Fruit fly (Drosophila melanogaster) whole organism, pupa: ENCODE data around the gene CG46448.

Experiments
- CG10348 ChIP-seq: fragments of 200-800 bp; sonication (Bioruptor generic); IDR thresholded peaks from 2 replicates; pipeline ENCODE4 v1.3.6; 2022; ENCODE audit warnings: missing biosample characterization, missing genetic modification characterization
- CG12605 ChIP-seq: fragments of 200-800 bp; sonication (Bioruptor generic); IDR thresholded peaks from 2 replicates; pipeline ENCODE4 v1.3.6; 2022; ENCODE audit warnings: missing biosample characterization, missing genetic modification characterization
- CG13204 ChIP-seq: fragments of 200-800 bp; sonication (Bioruptor generic); optimal IDR thresholded peaks from 2 replicates; lab custom pipeline; 2018; ENCODE audit warnings: missing biosample characterization, mild to moderate bottlenecking, missing genetic modification characterization, moderate library complexity
- CG14655 ChIP-seq: fragments of 200-800 bp; sonication (Bioruptor generic); optimal IDR thresholded peaks from 3 replicates; lab custom pipeline; 2017; ENCODE audit warnings: mild to moderate bottlenecking, missing biosample characterization, missing genetic modification reagents, missing genetic modification characterization
- CG15710 ChIP-seq: fragments of 200-800 bp; sonication (Bioruptor generic); optimal IDR thresholded peaks from 2 replicates; lab custom pipeline; 2018; ENCODE audit warnings: missing biosample characterization, mild to moderate bottlenecking, missing genetic modification characterization, moderate library complexity
- CG17806 ChIP-seq: fragments of 200-800 bp; sonication (Bioruptor generic); optimal IDR thresholded peaks from 2 replicates; lab custom pipeline; 2018; ENCODE audit warnings: missing biosample characterization, mild to moderate bottlenecking, missing genetic modification characterization, moderate library complexity
- CG32121 ChIP-seq: fragments of 200-800 bp; sonication (Bioruptor generic); IDR thresholded peaks from 2 replicates; pipeline ENCODE4 v1.3.6; 2022; ENCODE audit warnings: missing biosample characterization, missing genetic modification characterization
- CG34367 ChIP-seq: fragments of 200-800 bp; sonication (Bioruptor generic); optimal IDR thresholded peaks from 2 replicates; lab custom pipeline; 2018; ENCODE audit warnings: missing biosample characterization, mild to moderate bottlenecking, missing genetic modification characterization
- CG4496 ChIP-seq: fragments of 200-800 bp; sonication (Bioruptor generic); IDR thresholded peaks from 3 replicates; pipeline ENCODE4 v1.3.6; 2022; ENCODE audit warnings: missing biosample characterization, missing genetic modification characterization
- CG8159 ChIP-seq: fragments of 200-800 bp; sonication (Bioruptor generic); optimal IDR thresholded peaks from 3 replicates; lab custom pipeline; 2018; ENCODE audit warnings: missing biosample characterization, mild to moderate bottlenecking, missing genetic modification characterization, moderate library complexity
- CG8301 ChIP-seq: fragments of 200-800 bp; sonication (Bioruptor generic); optimal IDR thresholded peaks from 2 replicates; lab custom pipeline; 2018; ENCODE audit warnings: missing biosample characterization, mild to moderate bottlenecking, missing genetic modification characterization
- CG9948 ChIP-seq: fragments of 200-800 bp; sonication (Bioruptor generic); optimal IDR thresholded peaks from 2 replicates; lab custom pipeline; 2018; ENCODE audit warnings: missing biosample characterization, mild to moderate bottlenecking, missing genetic modification characterization, moderate library complexity
- D1 ChIP-seq: fragments of 200-800 bp; sonication (Bioruptor generic); optimal IDR thresholded peaks from 2 replicates; lab custom pipeline; 2018; ENCODE audit warnings: missing biosample characterization, mild to moderate bottlenecking, missing genetic modification characterization, moderate library complexity
- EcR ChIP-seq: fragments of 200-800 bp; sonication (Bioruptor generic); optimal IDR thresholded peaks from 3 replicates; lab custom pipeline; 2019; ENCODE audit warnings: missing biosample characterization, missing genetic modification characterization, mild to moderate bottlenecking, moderate library complexity, missing genetic modification reagents
- Ets98B ChIP-seq: fragments of 200-800 bp; sonication (Bioruptor generic); IDR thresholded peaks from 2 replicates; pipeline ENCODE4 v1.3.6; 2022; ENCODE audit warnings: missing biosample characterization, missing genetic modification characterization
- Pif1A ChIP-seq: fragments of 200-800 bp; sonication (Bioruptor generic); optimal IDR thresholded peaks from 3 replicates; lab custom pipeline; 2016; ENCODE audit warnings: missing biosample characterization, missing genetic modification characterization
- Pif1B ChIP-seq: fragments of 200-800 bp; sonication (Bioruptor generic); optimal IDR thresholded peaks from 3 replicates; lab custom pipeline; 2016; ENCODE audit warnings: missing biosample characterization, missing genetic modification characterization
- Snoo ChIP-seq: fragments of 200-800 bp; sonication (Bioruptor generic); optimal IDR thresholded peaks from 3 replicates; lab custom pipeline; 2017; ENCODE audit warnings: missing biosample characterization, mild to moderate bottlenecking, missing genetic modification characterization, inconsistent platforms
- fd96Ca ChIP-seq: fragments of 200-800 bp; sonication (Bioruptor generic); IDR thresholded peaks from 3 replicates; pipeline ENCODE4 v1.3.6; 2022; ENCODE audit warnings: missing biosample characterization, missing genetic modification characterization
- gl ChIP-seq: fragments of 200-800 bp; sonication (Bioruptor generic); optimal IDR thresholded peaks from 2 replicates; lab custom pipeline; 2018; ENCODE audit warnings: missing biosample characterization, mild to moderate bottlenecking, missing genetic modification characterization
- rn ChIP-seq: fragments of 200-800 bp; sonication (Bioruptor generic); IDR thresholded peaks from 2 replicates; pipeline ENCODE4 v1.3.6; 2022; ENCODE audit warnings: missing biosample characterization, missing genetic modification characterization

The CG46448 gene

DNA sequence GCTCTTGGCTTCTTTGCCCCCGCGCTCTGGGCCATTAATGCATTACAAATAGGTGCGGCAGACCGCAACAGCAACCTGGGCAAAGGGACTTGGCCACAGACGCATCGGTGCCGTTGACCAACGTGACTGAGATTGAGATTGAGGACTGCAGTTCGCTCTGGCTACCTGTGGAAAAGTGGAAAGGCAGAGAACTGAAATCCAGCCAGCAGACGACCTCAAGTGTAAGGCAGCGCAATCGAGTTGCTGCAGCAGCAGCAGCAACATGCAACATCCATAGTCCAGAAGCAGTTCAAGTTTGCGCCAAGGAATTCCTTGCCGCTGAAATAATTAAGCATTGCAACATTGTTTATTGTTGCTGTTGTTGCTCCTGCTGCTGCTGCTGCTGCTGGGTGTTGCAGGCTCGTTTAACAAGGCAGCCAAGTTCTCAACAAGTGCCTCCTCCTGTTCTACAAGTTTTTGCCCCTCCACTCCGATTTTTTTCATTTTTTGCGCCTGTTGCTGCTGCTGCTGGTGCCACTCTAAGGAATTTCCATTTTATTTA lies 34.3 kb downstream of the CG46448 start:
- TF ChIP-seq CG15710 (tag; lab: Kevin White, UChicago): no peak
- TF ChIP-seq CG13204 (GFP tag; lab: Kevin White, UChicago): peak; percentile 61
- TF ChIP-seq EcR: peak; percentile 66

DNA sequence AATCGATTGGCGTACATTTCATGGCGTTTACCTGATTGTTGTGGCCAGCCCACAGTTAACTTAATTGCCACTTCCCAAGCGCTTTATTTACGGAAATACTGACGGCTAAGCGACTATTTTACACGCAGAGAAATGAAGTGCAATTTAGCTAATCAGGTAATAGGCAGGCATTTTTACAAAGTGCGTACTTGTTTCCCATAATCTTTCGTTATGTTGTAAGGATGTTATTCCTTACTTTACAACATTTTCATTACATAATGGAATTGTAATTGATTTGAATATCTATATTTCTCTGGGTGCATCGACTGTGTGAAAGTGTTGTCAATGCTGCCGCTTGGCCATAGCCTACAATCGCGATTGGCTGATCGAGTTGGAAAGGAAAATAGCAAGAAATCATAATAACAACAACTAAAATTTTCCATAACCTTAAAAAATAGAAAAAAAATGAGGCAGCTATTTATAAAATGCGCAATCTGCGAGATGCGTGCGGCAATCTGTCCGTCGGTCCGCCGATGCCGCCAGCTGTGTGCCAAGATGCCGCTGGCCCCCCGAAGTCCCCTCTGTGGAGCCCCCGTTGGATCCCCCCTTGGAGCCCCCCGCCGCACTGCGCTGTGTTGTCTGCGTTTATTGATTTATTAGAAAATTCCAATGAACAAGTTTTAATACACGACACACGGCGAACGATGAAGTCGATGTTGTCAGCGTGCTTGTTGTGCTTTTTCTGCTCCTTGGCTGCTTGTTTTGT lies 35.2 kb downstream of the CG46448 start:
- TF ChIP-seq CG4496 (GFP tag; lab: Robert Waterston, UW) (peak; percentile 95), CG17806 (peak; percentile 88), Pif1B (GFP tag; lab: Kevin White, UChicago) (peak; percentile 73), CG32121 (GFP tag; lab: Robert Waterston, UW) (peak; percentile 91), fd96Ca (peak; percentile 93), CG13204 (GFP tag; lab: Kevin White, UChicago) (peak; percentile 17), CG12605 (peak; percentile 86), CG10348 (GFP tag; lab: Robert Waterston, UW) (peak; percentile 68), CG15710 (tag; lab: Kevin White, UChicago) (peak; percentile 78), EcR (no peak), CG8159 (tag; lab: Kevin White, UChicago) (peak; percentile 79), Snoo (tag; lab: Kevin White, UChicago) (no peak), D1 (tag; lab: Kevin White, UChicago) (peak; percentile 50), rn (GFP tag; lab: Robert Waterston, UW) (peak; percentile 75), gl (tag; lab: Kevin White, UChicago) (peak; percentile 61), CG34367 (tag; lab: Kevin White, UChicago) (peak; percentile 82), CG14655 (GFP tag; lab: Kevin White, UChicago) (peak; percentile 94), Ets98B (GFP tag; lab: Robert Waterston, UW) (peak; percentile 94), CG8301 (tag; lab: Kevin White, UChicago) (peak; percentile 93), Pif1A (GFP tag; lab: Kevin White, UChicago) (peak; percentile 87), CG9948 (tag; lab: Kevin White, UChicago) (peak; percentile 84)

DNA sequence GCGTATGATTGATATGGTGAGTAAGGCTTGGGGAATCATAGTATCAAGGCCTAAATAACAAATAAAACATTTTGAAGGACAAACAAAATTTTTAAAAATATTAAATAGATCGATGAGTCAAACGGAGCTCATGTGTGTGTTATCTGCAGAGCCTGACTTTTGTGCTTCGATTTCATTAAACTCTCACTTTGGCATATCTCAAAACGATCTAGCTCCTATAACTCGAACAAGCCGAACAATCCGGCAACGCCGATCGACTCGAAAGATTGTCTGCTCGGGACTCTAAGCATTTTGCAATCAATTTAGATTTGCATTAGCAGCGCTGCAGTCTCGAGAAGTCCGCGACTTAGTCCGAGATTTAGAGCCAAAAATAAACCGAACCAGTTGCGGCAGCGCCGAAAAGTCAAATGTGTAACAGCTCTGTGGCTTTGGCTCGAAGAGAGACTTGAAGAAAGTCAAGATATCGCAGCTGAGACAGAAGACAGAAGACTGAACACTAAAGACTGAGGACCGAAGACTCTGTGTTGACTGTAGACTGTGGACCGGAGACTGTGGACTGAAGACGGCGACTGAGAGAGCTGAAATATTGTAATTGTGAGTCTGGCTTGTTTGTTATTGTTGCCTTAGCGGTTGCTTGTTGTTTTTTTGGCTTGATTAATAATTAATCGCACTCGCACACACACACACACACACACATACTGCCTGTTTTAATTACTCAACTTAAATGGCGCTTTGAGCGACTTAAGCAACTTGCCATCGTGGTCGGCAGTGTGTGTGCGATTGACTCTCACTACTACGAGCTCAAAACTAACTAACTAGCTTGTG lies 36.1 kb downstream of the CG46448 start:
- no peak for TF ChIP-seq CG10348 (GFP tag; lab: Robert Waterston, UW)
- no peak for TF ChIP-seq gl (tag; lab: Kevin White, UChicago)
- peak; percentile 41 for TF ChIP-seq CG14655 (GFP tag; lab: Kevin White, UChicago)
- peak; percentile 46 for TF ChIP-seq CG8301 (tag; lab: Kevin White, UChicago)
- no peak for TF ChIP-seq CG9948 (tag; lab: Kevin White, UChicago)
- TF ChIP-seq D1 (tag; lab: Kevin White, UChicago): no peak

DNA sequence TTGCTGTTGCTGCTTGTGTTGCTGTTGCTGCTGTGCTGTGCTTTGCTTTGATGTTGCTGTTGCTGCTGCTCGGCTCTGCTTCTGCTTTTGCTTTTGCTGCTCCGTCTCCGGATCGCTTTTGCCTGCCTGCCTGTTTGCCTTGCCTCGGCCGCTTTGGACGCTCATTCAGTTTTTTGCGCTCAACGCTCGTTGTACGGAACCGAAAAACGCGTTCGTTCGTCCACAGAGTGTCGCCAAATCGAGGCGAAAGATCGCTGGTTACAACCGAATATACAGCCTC lies 36.7 kb downstream of the CG46448 start, which contains the start of gene dpp:
dpp (plus strand) TSS at position 164 of the 280 bp plus-strand sequence.
- TF ChIP-seq CG13204 (GFP tag; lab: Kevin White, UChicago) (peak; percentile 41), CG32121 (GFP tag; lab: Robert Waterston, UW) (peak; percentile 18; the same call in 1 of the 2 replicates), rn (GFP tag; lab: Robert Waterston, UW) (no peak), Ets98B (GFP tag; lab: Robert Waterston, UW) (0 out of 2 replicates have a peak, but pooled peaks have one; percentile 22)

DNA sequence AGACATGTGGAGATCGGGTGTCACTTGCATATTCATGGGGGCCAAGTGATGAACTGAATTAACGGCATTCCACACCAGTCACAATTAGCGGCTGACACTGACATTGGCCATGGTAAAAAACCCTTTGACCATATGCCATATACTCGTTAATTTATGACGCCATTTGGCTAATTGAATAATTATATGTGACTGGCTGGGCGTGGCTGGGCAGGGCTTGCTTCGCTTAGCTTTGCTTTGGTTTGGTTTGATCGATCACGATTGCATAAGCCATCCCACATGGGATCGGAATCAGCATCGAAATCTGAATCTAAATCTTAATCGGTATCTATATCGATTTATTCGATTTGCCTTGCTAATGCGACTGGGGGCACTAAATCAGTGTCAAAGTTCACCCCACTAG lies 38.1 kb downstream of the CG46448 start:
- no peak for TF ChIP-seq fd96Ca
- no peak for TF ChIP-seq Ets98B (GFP tag; lab: Robert Waterston, UW)
- TF ChIP-seq CG14655 (GFP tag; lab: Kevin White, UChicago): no peak
- TF ChIP-seq Pif1A (GFP tag; lab: Kevin White, UChicago): no peak
- TF ChIP-seq CG13204 (GFP tag; lab: Kevin White, UChicago): no peak
- TF ChIP-seq CG9948 (tag; lab: Kevin White, UChicago): no peak
- no peak for TF ChIP-seq rn (GFP tag; lab: Robert Waterston, UW)
- TF ChIP-seq CG8159 (tag; lab: Kevin White, UChicago): no peak
- no peak for TF ChIP-seq CG12605
- TF ChIP-seq CG10348 (GFP tag; lab: Robert Waterston, UW): no peak
- TF ChIP-seq CG15710 (tag; lab: Kevin White, UChicago): no peak
- TF ChIP-seq CG17806: no peak
- TF ChIP-seq D1 (tag; lab: Kevin White, UChicago): no peak
- no peak for TF ChIP-seq CG34367 (tag; lab: Kevin White, UChicago)
- TF ChIP-seq EcR: no peak
- no peak for TF ChIP-seq gl (tag; lab: Kevin White, UChicago)
- TF ChIP-seq Pif1B (GFP tag; lab: Kevin White, UChicago): no peak
- TF ChIP-seq, all 21 proteins: peak for 0

DNA sequence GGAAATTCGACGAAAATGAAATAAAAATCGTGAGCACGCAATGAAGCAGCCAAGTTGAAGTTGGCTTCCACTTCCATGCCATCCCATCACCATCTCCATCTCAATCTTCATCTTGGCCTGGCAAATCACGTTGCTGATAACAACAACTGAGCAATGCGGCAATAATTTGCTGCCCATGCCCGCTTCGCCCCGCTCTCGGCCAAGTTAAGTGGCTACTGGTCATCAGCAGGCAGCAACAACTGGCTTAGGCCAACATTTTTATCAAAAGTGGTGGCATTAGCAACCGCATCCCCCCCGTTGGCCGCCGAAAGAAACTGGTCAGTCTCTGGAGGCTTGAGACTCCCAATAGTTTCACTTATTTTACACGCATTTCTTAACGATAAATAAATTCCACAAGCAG lies 38.8 kb downstream of the CG46448 start:
- TF ChIP-seq CG13204 (GFP tag; lab: Kevin White, UChicago) (no peak), D1 (tag; lab: Kevin White, UChicago) (no peak), CG8159 (tag; lab: Kevin White, UChicago) (no peak), CG15710 (tag; lab: Kevin White, UChicago) (no peak), rn (GFP tag; lab: Robert Waterston, UW) (no peak), fd96Ca (no peak), CG9948 (tag; lab: Kevin White, UChicago) (no peak), Snoo (tag; lab: Kevin White, UChicago) (no peak), CG10348 (GFP tag; lab: Robert Waterston, UW) (no peak), EcR (no peak), CG4496 (GFP tag; lab: Robert Waterston, UW) (no peak), gl (tag; lab: Kevin White, UChicago) (no peak), CG17806 (no peak)
